Worm (Caenorhabditis elegans) whole organism, L1 larva: ENCODE data around the gene ttr-30.
A peak's percentile ranks its signal among the peaks of the same experiment; 100 is the strongest.

ENCODE experiments used
- C04F5.9 ChIP-seq: sonication (generic microtip); optimal IDR thresholded peaks from 2 replicates; lab custom pipeline; 2016; ENCODE audit warnings: missing genetic modification characterization, missing compliant biosample characterization
- F16B12.6 ChIP-seq: fragments of 150-350 bp; optimal IDR thresholded peaks from 2 replicates; lab custom pipeline; 2014; ENCODE audit warnings: missing biosample characterization, missing genetic modification characterization
- Y116A8C.19 ChIP-seq: sonication (generic microtip); optimal IDR thresholded peaks from 2 replicates; lab custom pipeline; 2016; ENCODE audit warnings: missing compliant biosample characterization, missing genetic modification characterization, borderline replicate concordance
- aha-1 ChIP-seq: fragments of 150-350 bp; optimal IDR thresholded peaks from 2 replicates; lab custom pipeline; 2014; ENCODE audit warnings: missing biosample characterization, missing genetic modification characterization
- ceh-63 ChIP-seq: fragments of 200-800 bp; sonication (Bioruptor generic); optimal IDR thresholded peaks from 2 replicates; lab custom pipeline; 2018; ENCODE audit warnings: mild to moderate bottlenecking, missing genetic modification characterization, missing compliant biosample characterization
- ceh-82 ChIP-seq, 3 experiments: fragments of 150-350 bp in 1 of 3; sonication (generic microtip) in 2 of 3; optimal IDR thresholded peaks; 2 replicates each; lab custom pipeline; 2014 to 2017; ENCODE audit warnings: missing biosample characterization in 3 of 3, missing genetic modification characterization in 3 of 3
- ceh-90 ChIP-seq: sonication (generic microtip); optimal IDR thresholded peaks from 2 replicates; lab custom pipeline; 2016; ENCODE audit warnings: missing genetic modification characterization, missing compliant biosample characterization
- efl-1 ChIP-seq, 4 experiments: fragments of 150-350 bp; optimal IDR thresholded peaks in 3 of 4; peaks in 1 of 4; 1 replicate in 1 of 4; 2 replicates in 3 of 4; lab custom pipeline; 2014; ENCODE audit warnings: missing biosample characterization in 2 of 4, missing genetic modification characterization in 2 of 4, missing genetic modification reagents in 2 of 4
- egl-13 ChIP-seq: sonication (generic microtip); optimal IDR thresholded peaks from 2 replicates; lab custom pipeline; 2016; ENCODE audit warnings: missing genotype, missing genetic modification reagents, missing genetic modification characterization, missing compliant biosample characterization
- egl-27 ChIP-seq, 2 experiments: fragments of 150-350 bp in 1 of 2; sonication (generic microtip); optimal IDR thresholded peaks; 3 replicates each; lab custom pipeline; 2017 to 2018; ENCODE audit warnings: missing biosample characterization in 2 of 2, missing genetic modification characterization in 2 of 2, missing genetic modification reagents in 2 of 2
- elt-3 ChIP-seq, 6 experiments: fragments of 150-350 bp in 1 of 6; sonication (generic microtip); optimal IDR thresholded peaks; 2 replicates each; lab custom pipeline; 2017 to 2018; ENCODE audit warnings: missing biosample characterization in 6 of 6, missing genetic modification characterization in 6 of 6, inconsistent platforms in 1 of 6
- jun-1 ChIP-seq: fragments of 150-350 bp; optimal IDR thresholded peaks from 2 replicates; lab custom pipeline; 2014; ENCODE audit warnings: missing biosample characterization, missing genetic modification reagents, missing genetic modification characterization
- lin-14 ChIP-seq: fragments of 200-800 bp; sonication (Bioruptor generic); optimal IDR thresholded peaks from 2 replicates; lab custom pipeline; 2018; ENCODE audit warnings: mild to moderate bottlenecking, missing genetic modification characterization, moderate library complexity, missing compliant biosample characterization
- lin-15B ChIP-seq: fragments of 150-350 bp; sonication (generic microtip); optimal IDR thresholded peaks from 3 replicates; lab custom pipeline; 2014; ENCODE audit warnings: missing biosample characterization, missing genetic modification characterization
- lin-39 ChIP-seq: fragments of 150-350 bp; optimal IDR thresholded peaks from 2 replicates; lab custom pipeline; 2014; ENCODE audit warnings: missing biosample characterization, missing genetic modification reagents, missing genetic modification characterization
- lir-3 ChIP-seq: sonication (generic microtip); optimal IDR thresholded peaks from 2 replicates; lab custom pipeline; 2016; ENCODE audit warnings: mild to moderate bottlenecking, missing genetic modification characterization, moderate library complexity, missing compliant biosample characterization; ENCODE audit not compliant: poor library complexity
- mab-9 ChIP-seq: fragments of 200-800 bp; sonication (Bioruptor generic); IDR thresholded peaks from 2 replicates; pipeline ENCODE4 v1.3.6; 2022; ENCODE audit warnings: missing genetic modification reagents, missing genetic modification characterization, missing compliant biosample characterization
- mep-1 ChIP-seq: fragments of 150-350 bp; optimal IDR thresholded peaks from 2 replicates; lab custom pipeline; 2014; ENCODE audit warnings: missing biosample characterization, missing genetic modification characterization
- nhr-12 ChIP-seq: sonication (generic microtip); optimal IDR thresholded peaks from 2 replicates; lab custom pipeline; 2017; ENCODE audit warnings: missing biosample characterization, missing genetic modification characterization
- nhr-20 ChIP-seq: sonication (generic microtip); optimal IDR thresholded peaks from 2 replicates; lab custom pipeline; 2016; ENCODE audit warnings: mild to moderate bottlenecking, missing genetic modification characterization, missing compliant biosample characterization
- nhr-237 ChIP-seq: fragments of 150-350 bp; optimal IDR thresholded peaks from 2 replicates; lab custom pipeline; 2014; ENCODE audit warnings: missing biosample characterization, missing genetic modification characterization
- nhr-28 ChIP-seq: fragments of 150-350 bp; optimal IDR thresholded peaks from 2 replicates; lab custom pipeline; 2014; ENCODE audit warnings: missing biosample characterization, missing genetic modification characterization
- nhr-47 ChIP-seq: sonication (generic microtip); optimal IDR thresholded peaks from 2 replicates; lab custom pipeline; 2016; ENCODE audit warnings: mild to moderate bottlenecking, missing genetic modification characterization, moderate library complexity, missing compliant biosample characterization
- nhr-84 ChIP-seq: sonication (generic microtip); optimal IDR thresholded peaks from 2 replicates; lab custom pipeline; 2017; ENCODE audit warnings: missing biosample characterization, missing genetic modification characterization
- nhr-85 ChIP-seq: sonication (generic microtip); peaks from one replicate; lab custom pipeline; 2016; ENCODE audit warnings: missing genetic modification characterization, inconsistent platforms, missing compliant biosample characterization
- nhr-90 ChIP-seq: sonication (generic microtip); optimal IDR thresholded peaks from 2 replicates; lab custom pipeline; 2016; ENCODE audit warnings: mild to moderate bottlenecking, missing genetic modification characterization, missing compliant biosample characterization; ENCODE audit not compliant: poor library complexity
- pax-3 ChIP-seq: fragments of 200-800 bp; sonication (Bioruptor generic); optimal IDR thresholded peaks from 2 replicates; lab custom pipeline; 2018; ENCODE audit warnings: mild to moderate bottlenecking, missing genetic modification characterization, moderate library complexity, missing compliant biosample characterization
- pqm-1 ChIP-seq: sonication (generic microtip); optimal IDR thresholded peaks from 3 replicates; lab custom pipeline; 2017; ENCODE audit warnings: missing biosample characterization, missing genetic modification characterization
- rnt-1 ChIP-seq: sonication (generic microtip); optimal IDR thresholded peaks from 2 replicates; lab custom pipeline; 2016; ENCODE audit warnings: mild to moderate bottlenecking, missing genetic modification characterization, moderate library complexity, missing compliant biosample characterization
- skn-1 ChIP-seq: fragments of 150-350 bp; optimal IDR thresholded peaks from 2 replicates; lab custom pipeline; 2014; ENCODE audit warnings: missing biosample characterization, missing genetic modification characterization
- snu-23 ChIP-seq: sonication (generic microtip); optimal IDR thresholded peaks from 2 replicates; lab custom pipeline; 2016; ENCODE audit warnings: missing genetic modification characterization, missing compliant biosample characterization
- sox-4 ChIP-seq: sonication (generic microtip); optimal IDR thresholded peaks from 2 replicates; lab custom pipeline; 2016; ENCODE audit warnings: missing genetic modification characterization, missing compliant biosample characterization
- unc-130 ChIP-seq: fragments of 150-350 bp; optimal IDR thresholded peaks from 2 replicates; lab custom pipeline; 2017; ENCODE audit warnings: missing biosample characterization, missing genetic modification characterization, inconsistent platforms
- unc-30 ChIP-seq: sonication (generic microtip); optimal IDR thresholded peaks from 2 replicates; lab custom pipeline; 2017; ENCODE audit warnings: missing biosample characterization, missing genetic modification characterization
- unc-86 ChIP-seq: sonication (generic microtip); optimal IDR thresholded peaks from 2 replicates; lab custom pipeline; 2016; ENCODE audit warnings: missing genetic modification characterization, missing compliant biosample characterization
- unc-98 ChIP-seq: fragments of 200-800 bp; sonication (Bioruptor generic); IDR thresholded peaks from 2 replicates; pipeline ENCODE4 v1.3.6; 2022; ENCODE audit warnings: missing genetic modification characterization, missing compliant biosample characterization
- ztf-11 ChIP-seq, 2 experiments: sonication (generic microtip); optimal IDR thresholded peaks; 2 replicates each; lab custom pipeline; 2016 to 2017; ENCODE audit warnings: missing genetic modification characterization in 2 of 2, missing biosample characterization in 1 of 2, missing compliant biosample characterization in 1 of 2
- ztf-4 ChIP-seq: fragments of 150-350 bp; optimal IDR thresholded peaks from 2 replicates; lab custom pipeline; 2014; ENCODE audit warnings: missing biosample characterization, missing genetic modification characterization

Gene ttr-30

DNA sequence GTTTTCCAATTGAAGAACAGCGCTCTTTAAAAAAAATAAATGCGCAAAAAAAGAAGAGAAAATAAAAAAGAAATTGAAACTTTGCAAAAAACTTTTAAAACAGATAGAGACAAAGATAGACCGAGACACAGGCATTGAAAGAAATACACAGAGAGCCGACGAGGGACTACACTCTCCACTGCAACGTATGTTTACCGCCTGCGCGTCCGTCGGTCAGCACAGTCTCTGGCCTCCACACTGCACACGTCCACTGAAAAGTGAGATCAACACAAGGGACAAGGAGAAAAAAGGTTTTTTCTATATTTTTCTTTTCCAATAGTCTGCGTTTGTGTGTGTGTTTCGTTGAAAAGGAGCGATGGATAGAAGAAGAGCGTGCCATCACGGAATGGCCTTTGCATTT lies 24.3 kb upstream of the ttr-30 start (continued):
- TF ChIP-seq snu-23 (GFP tag; lab: Kevin White, UChicago) (peak; percentile 85), unc-86 (tag; lab: Kevin White, UChicago) (peak; percentile 4), unc-30 (tag; lab: Kevin White, UChicago) (no peak), pqm-1 (tag; lab: Kevin White, UChicago) (no peak), nhr-12 (tag; lab: Kevin White, UChicago) (no peak), Y116A8C.19 (tag; lab: Kevin White, UChicago) (no peak), ztf-4 (tag; lab: Kevin White, UChicago) (no peak), nhr-20 (tag; lab: Kevin White, UChicago) (peak; percentile 84), lin-15B (tag; lab: Kevin White, UChicago) (no peak), elt-3 (tag; optimal IDR thresholded peaks at IDR 0.05; lab: Kevin White, UChicago) (peak in 3 of 6 experiments; percentile 14 to 65 (median 49)), nhr-237 (peak; percentile 60), nhr-84 (tag; lab: Kevin White, UChicago) (no peak), egl-27 (tag; optimal IDR thresholded peaks at IDR 0.05; lab: Kevin White, UChicago) (peak; percentile 54 to 56), lin-14 (peak; percentile 97), mep-1 (peak; percentile 58), nhr-90 (tag; lab: Kevin White, UChicago) (peak; percentile 20), lir-3 (tag; lab: Kevin White, UChicago) (peak; percentile 59)
- TF ChIP-seq, all 84 proteins: peak for 33

DNA sequence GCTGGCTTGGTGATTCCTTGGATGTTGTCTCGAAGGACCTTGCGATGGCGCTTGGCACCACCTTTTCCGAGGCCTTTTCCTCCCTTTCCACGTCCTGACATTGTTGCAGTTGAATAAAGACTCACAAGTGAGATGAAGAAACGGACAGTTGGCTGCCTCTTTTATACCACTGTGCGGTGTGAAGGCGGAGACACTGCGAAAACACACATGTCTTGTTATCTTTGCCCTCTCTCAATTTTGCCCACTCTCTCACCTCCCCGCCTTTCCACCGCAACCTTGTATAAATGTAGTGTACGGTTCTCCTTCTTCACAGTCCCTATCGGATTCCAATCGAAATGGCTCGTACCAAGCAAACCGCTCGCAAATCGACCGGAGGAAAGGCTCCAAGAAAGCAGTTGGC lies 21.0 kb upstream of the ttr-30 start, which contains the start of the genes his-38 and his-40:
TSS of gene his-38 (minus strand) at position 101 of the 400 bp plus-strand sequence.
TSS of gene his-40 (plus strand) at position 336 of the 400 bp plus-strand sequence.
- TF ChIP-seq pqm-1 (tag; lab: Kevin White, UChicago) = no peak
- peak; percentile 20 for TF ChIP-seq nhr-20 (tag; lab: Kevin White, UChicago)
- no peak for TF ChIP-seq jun-1 (tag; lab: Kevin White, UChicago)
- no peak for TF ChIP-seq unc-30 (tag; lab: Kevin White, UChicago)
- TF ChIP-seq unc-86 (tag; lab: Kevin White, UChicago) = no peak
- peak; percentile 16 for TF ChIP-seq lin-14
- peak; percentile 4 for TF ChIP-seq snu-23 (GFP tag; lab: Kevin White, UChicago)
- no peak for TF ChIP-seq ceh-63 (GFP tag; lab: Kevin White, UChicago)
- no peak for TF ChIP-seq aha-1 (tag; lab: Kevin White, UChicago)
- TF ChIP-seq nhr-28 (tag; lab: Kevin White, UChicago) = no peak
- TF ChIP-seq skn-1 (tag; lab: Kevin White, UChicago) = no peak
- TF ChIP-seq C04F5.9 (tag; lab: Kevin White, UChicago) = no peak
- peak; percentile 23 for TF ChIP-seq rnt-1 (tag; lab: Kevin White, UChicago)
- TF ChIP-seq egl-13 (tag; lab: Kevin White, UChicago) = no peak
- no peak for TF ChIP-seq ztf-4 (tag; lab: Kevin White, UChicago)
- no peak for TF ChIP-seq efl-1 (optimal IDR thresholded peaks at IDR 0.05; lab: Kevin White, UChicago)
- TF ChIP-seq efl-1 (GFP tag; optimal IDR thresholded peaks at IDR 0.05 in 1 of 2; lab: Kevin White, UChicago) = no peak
- peak; percentile 49 for TF ChIP-seq nhr-85 (tag; lab: Kevin White, UChicago)

DNA sequence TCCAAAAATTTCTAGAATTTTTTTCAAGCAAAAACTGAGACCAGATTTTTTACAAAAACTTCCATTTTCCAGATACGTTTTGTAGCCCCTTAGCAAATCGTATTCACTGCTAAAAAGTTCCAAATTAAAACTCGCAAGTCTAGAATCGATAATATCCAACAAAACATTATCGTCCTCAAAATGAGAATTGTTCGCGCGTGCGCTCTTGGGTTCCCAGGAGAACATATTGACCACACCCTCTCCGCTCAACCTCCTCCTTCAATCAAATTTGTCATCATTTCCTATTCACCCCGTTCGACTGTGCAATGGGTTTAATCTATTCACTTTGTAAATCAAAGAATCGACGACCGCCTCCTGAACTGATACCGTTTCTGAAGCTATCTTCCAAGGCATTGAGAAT lies 18.9 kb upstream of the ttr-30 start:
- TF ChIP-seq sox-4 (tag; lab: Kevin White, UChicago) = no peak
- no peak for TF ChIP-seq lin-39
- TF ChIP-seq C04F5.9 (tag; lab: Kevin White, UChicago) = no peak
- TF ChIP-seq ztf-4 (tag; lab: Kevin White, UChicago) = no peak
- TF ChIP-seq unc-98 (GFP tag; lab: Robert Waterston, UW) = no peak
- no peak for TF ChIP-seq nhr-47 (tag; lab: Kevin White, UChicago)
- TF ChIP-seq ztf-11 (tag; optimal IDR thresholded peaks at IDR 0.05; lab: Kevin White, UChicago) = no peak
- TF ChIP-seq ceh-90 (tag; lab: Kevin White, UChicago) = no peak
- no peak for TF ChIP-seq lir-3 (tag; lab: Kevin White, UChicago)
- TF ChIP-seq F16B12.6 (tag; lab: Kevin White, UChicago) = no peak
- no peak for TF ChIP-seq unc-30 (tag; lab: Kevin White, UChicago)
- no peak for TF ChIP-seq unc-130 (tag; lab: Kevin White, UChicago)
- TF ChIP-seq ceh-82 (tag; optimal IDR thresholded peaks at IDR 0.05; lab: Kevin White, UChicago) = no peak
- TF ChIP-seq elt-3 (tag; optimal IDR thresholded peaks at IDR 0.05; lab: Kevin White, UChicago) = no peak
- no peak for TF ChIP-seq mab-9
- no peak for TF ChIP-seq aha-1 (tag; lab: Kevin White, UChicago)
- TF ChIP-seq egl-27 (tag; optimal IDR thresholded peaks at IDR 0.05; lab: Kevin White, UChicago) = no peak
- no peak for TF ChIP-seq pax-3 (tag; lab: Kevin White, UChicago)
